Worm (Caenorhabditis elegans) whole organism, mixed stage, embryonic: Measurements from ENCODE around the gene eef-1A.2.

ENCODE experiments used
- bed-3 ChIP-seq: fragments of 200-800 bp; sonication (Bioruptor generic); optimal IDR thresholded peaks from 3 replicates; lab custom pipeline; 2018; ENCODE audit warnings: mild to moderate bottlenecking, missing genetic modification characterization, moderate library complexity, missing compliant biosample characterization
- ceh-39 ChIP-seq: fragments of 150-350 bp; optimal IDR thresholded peaks from 2 replicates; lab custom pipeline; 2014; ENCODE audit warnings: missing biosample characterization, missing genetic modification characterization
- elt-1 ChIP-seq: sonication (generic microtip); optimal IDR thresholded peaks from 2 replicates; lab custom pipeline; 2017; ENCODE audit warnings: missing genetic modification characterization, mild to moderate bottlenecking, missing compliant biosample characterization, antibody characterized with exemption, moderate library complexity, borderline replicate concordance; ENCODE audit not compliant: insufficient read depth
- nhr-28 ChIP-seq: fragments of 150-350 bp; optimal IDR thresholded peaks from 2 replicates; lab custom pipeline; 2014; ENCODE audit warnings: missing biosample characterization, missing genetic modification characterization
- snpc-4 ChIP-seq: fragments of 150-350 bp; optimal IDR thresholded peaks from 2 replicates; lab custom pipeline; 2014; ENCODE audit warnings: missing biosample characterization, missing genetic modification characterization
- unc-39 ChIP-seq: fragments of 150-350 bp; optimal IDR thresholded peaks from 2 replicates; lab custom pipeline; 2014; ENCODE audit warnings: missing biosample characterization, missing genetic modification characterization
- unc-62 ChIP-seq: fragments of 150-350 bp; optimal IDR thresholded peaks from 2 replicates; lab custom pipeline; 2014; ENCODE audit warnings: missing biosample characterization, missing genetic modification reagents, missing genetic modification characterization
- ztf-11 ChIP-seq: fragments of 150-350 bp; optimal IDR thresholded peaks from 2 replicates; lab custom pipeline; 2014; ENCODE audit warnings: missing biosample characterization, missing genetic modification characterization

ce11 chrX:7839989-7840388, 16.5 kb downstream of the eef-1A.2 start:
- TF ChIP-seq snpc-4 (tag; lab: Kevin White, UChicago): no peak
- TF ChIP-seq elt-1 (tag; lab: Kevin White, UChicago): no peak
- TF ChIP-seq unc-39 (tag; lab: Kevin White, UChicago): no peak
- TF ChIP-seq ceh-39 (tag; lab: Kevin White, UChicago): no peak
- no peak for TF ChIP-seq unc-62 (GFP tag; lab: Kevin White, UChicago)
- no peak for TF ChIP-seq nhr-28
- TF ChIP-seq ztf-11 (tag; lab: Kevin White, UChicago): no peak
- TF ChIP-seq bed-3 (GFP tag; lab: Kevin White, UChicago): no peak
